Worm (Caenorhabditis elegans): ENCODE measurements around the gene F21A3.4.

ce11 chrV:15563477-15563876 lies 27.1 kb downstream of the F21A3.4 start:
- TF ChIP-seq nhr-85 (tag), result no peak
- TF ChIP-seq mep-1 (tag; optimal IDR thresholded peaks at IDR 0.05), result no peak
- no peak for TF ChIP-seq lir-3 (tag; optimal IDR thresholded peaks at IDR 0.05; ENCODE audit: poor library complexity)
- no peak for TF ChIP-seq ama-1 (optimal IDR thresholded peaks at IDR 0.05)
- no peak for TF ChIP-seq pax-3 (tag; optimal IDR thresholded peaks at IDR 0.05)
- TF ChIP-seq Y116A8C.19 (tag; optimal IDR thresholded peaks at IDR 0.05; ENCODE audit: borderline replicate concordance), result no peak
